Worm (Caenorhabditis elegans): ENCODE results near the gene gfm-1.

DNA sequence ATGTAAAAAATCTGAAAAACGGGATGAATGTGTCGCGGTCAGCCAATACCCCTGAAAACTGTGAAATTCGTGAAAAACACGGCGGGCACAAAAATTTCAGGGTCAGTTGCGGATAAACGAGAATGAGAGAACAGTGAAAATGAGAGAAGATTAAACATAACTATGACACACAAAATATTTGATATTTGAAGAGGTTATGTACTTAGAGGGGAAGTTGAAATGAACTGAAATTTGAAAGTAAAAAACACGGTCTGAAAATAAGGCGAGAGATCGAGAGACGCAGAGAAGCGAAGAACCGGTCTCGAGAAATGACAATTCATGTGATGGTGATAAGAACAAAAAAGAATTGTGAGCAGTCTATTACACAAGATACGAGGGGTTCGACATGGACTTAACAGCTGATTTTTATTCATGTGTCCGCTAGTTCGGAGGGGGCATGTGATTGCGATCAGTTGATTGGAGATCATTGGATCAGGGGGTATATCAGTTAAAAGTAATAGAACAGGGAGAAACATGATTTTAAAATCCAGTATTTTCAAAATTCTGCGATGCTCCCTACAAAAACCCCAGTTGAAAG is 48.5 kb downstream of the gfm-1 start, which contains the start of gene moe-3:
- no peak for TF ChIP-seq R02D3.7 (tag; optimal IDR thresholded peaks at IDR 0.05)
- no peak for TF ChIP-seq lsy-2 (tag; optimal IDR thresholded peaks at IDR 0.05)
- no peak for TF ChIP-seq lin-39 (tag; optimal IDR thresholded peaks at IDR 0.05)
- no peak for TF ChIP-seq nhr-237 (tag; optimal IDR thresholded peaks at IDR 0.05)
- TF ChIP-seq ceh-28 (tag; optimal IDR thresholded peaks at IDR 0.05), result no peak
- TF ChIP-seq madf-9 (GFP tag; conservative IDR thresholded peaks at IDR 0.05), result no peak
- TF ChIP-seq zfp-2 (tag; optimal IDR thresholded peaks at IDR 0.05), result no peak
- no peak for TF ChIP-seq nhr-11 (tag; optimal IDR thresholded peaks at IDR 0.05)
- TF ChIP-seq cey-2 (tag; optimal IDR thresholded peaks at IDR 0.05; ENCODE audit: borderline replicate concordance, insufficient read depth), result no peak
- no peak for TF ChIP-seq ztf-11 (tag; optimal IDR thresholded peaks at IDR 0.05)
- TF ChIP-seq arid-1 (GFP tag; conservative IDR thresholded peaks at IDR 0.05), result no peak
- TF ChIP-seq zag-1 (tag; optimal IDR thresholded peaks at IDR 0.05), result no peak

Data from whole organism, L4 larva.